Fruit fly (Drosophila melanogaster): Measurements from ENCODE around the gene AP-1gamma.

dm6 chrX:9103308-9104185, 4.9 kb upstream of the AP-1gamma start, which contains the start of gene CG7766:
- TF ChIP-seq psq (optimal IDR thresholded peaks at IDR 0.05) (no peak), insv (optimal IDR thresholded peaks at IDR 0.05) (no peak), Myc (optimal IDR thresholded peaks at IDR 0.05) (no peak), ttk (optimal IDR thresholded peaks at IDR 0.05) (no peak), Sin3A (optimal IDR thresholded peaks at IDR 0.05) (no peak), h (optimal IDR thresholded peaks at IDR 0.05) (no peak)
